Fruit fly (Drosophila melanogaster): ENCODE measurements around the gene Mt2.
A peak's percentile ranks its signal among the peaks of the same experiment; 100 is the strongest.

Gene Mt2

dm6 chr2L:12049133-12049532 lies 47.2 kb upstream of the Mt2 start, which contains the start of gene PLCXD (continued):
- TF ChIP-seq Rfx (GFP tag; IDR thresholded peaks at IDR 0.05): no peak
- no peak for TF ChIP-seq CG7839 (tag; optimal IDR thresholded peaks at IDR 0.05)
- peak; percentile 29 for TF ChIP-seq CG14710 (tag; optimal IDR thresholded peaks at IDR 0.05)
- TF ChIP-seq CG10431 (GFP tag; optimal IDR thresholded peaks at IDR 0.05): peak; percentile 53
- no peak for TF ChIP-seq trh (GFP tag; optimal IDR thresholded peaks at IDR 0.05)
- TF ChIP-seq Abd-B (GFP tag; optimal IDR thresholded peaks at IDR 0.05): no peak
- TF ChIP-seq crc (GFP tag; optimal IDR thresholded peaks at IDR 0.05): no peak
- TF ChIP-seq CG5180 (GFP tag; optimal IDR thresholded peaks at IDR 0.05): peak; percentile 91
- no peak for TF ChIP-seq so (GFP tag; IDR thresholded peaks at IDR 0.05)
- TF ChIP-seq CG9727 (GFP tag; optimal IDR thresholded peaks at IDR 0.05): no peak

DNA sequence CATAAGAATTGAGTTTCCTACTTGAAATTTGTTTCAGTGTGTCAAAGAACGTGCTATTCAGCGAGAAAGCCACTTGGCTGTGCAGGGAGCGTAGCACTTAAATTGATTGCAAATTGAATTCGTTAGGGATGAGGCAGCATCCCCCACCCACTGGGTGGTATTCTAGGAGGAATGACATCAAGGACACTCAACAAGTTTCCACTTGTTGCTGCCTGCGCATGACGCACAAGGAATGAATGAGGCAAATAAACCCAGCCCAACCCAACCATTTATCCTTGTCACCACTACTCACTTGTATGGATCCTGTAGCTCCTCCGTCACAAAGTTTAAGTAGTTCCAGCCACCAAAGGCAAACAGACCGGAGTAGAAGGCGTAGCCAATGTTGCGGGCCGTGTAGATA lies 43.0 kb upstream of the Mt2 start:
- TF ChIP-seq scrt (GFP tag; optimal IDR thresholded peaks at IDR 0.05) (peak; percentile 97), CG33557 (GFP tag; optimal IDR thresholded peaks at IDR 0.05) (no peak), CG15696 (tag; optimal IDR thresholded peaks at IDR 0.05) (no peak), pum (GFP tag; optimal IDR thresholded peaks at IDR 0.05) (no peak), Med (GFP tag) (peak; percentile 14)

DNA sequence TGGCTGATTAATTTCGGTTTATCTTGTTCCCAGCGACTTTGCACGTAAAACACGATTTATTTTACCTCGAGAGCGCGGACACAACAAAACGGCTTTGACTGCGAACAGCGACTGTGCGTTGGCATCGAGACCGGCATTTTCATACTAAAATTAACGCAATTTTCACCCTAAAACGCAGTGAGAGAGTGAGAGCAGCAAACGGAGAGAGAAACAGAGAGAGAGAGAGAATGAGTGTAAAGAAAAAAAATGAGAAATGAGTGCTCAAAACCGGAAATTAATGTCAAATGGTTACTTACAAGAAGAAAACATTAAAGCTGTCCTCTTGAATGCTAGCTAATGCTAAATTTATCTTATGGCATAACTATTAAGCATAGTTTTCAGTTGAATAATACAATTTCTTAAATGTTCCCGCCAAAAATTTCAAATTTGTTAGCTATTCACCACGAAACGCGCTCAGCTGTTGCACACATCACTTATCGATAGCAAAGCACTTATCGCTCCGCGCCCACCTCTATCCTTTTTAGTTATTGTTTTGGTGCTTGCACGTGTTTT lies 40.4 kb upstream of the Mt2 start, which contains the start of the genes JhI-21, RpL7-like and CG34164:
Gene JhI-21, minus strand, starts transcription at position 206 of the 552 bp plus-strand sequence.
Gene RpL7-like, plus strand, starts transcription at position 490 of the 552 bp plus-strand sequence.
Gene CG34164, plus strand, starts transcription at position 512 of the 552 bp plus-strand sequence.
- no peak for TF ChIP-seq CG2875 (GFP tag; optimal IDR thresholded peaks at IDR 0.05)
- peak; percentile 38; the same call in 1 of the 2 replicates for TF ChIP-seq CG4360 (GFP tag; IDR thresholded peaks at IDR 0.05)
- TF ChIP-seq E2f1 (GFP tag; IDR thresholded peaks at IDR 0.05): peak; percentile 19; the same call in 1 of the 2 replicates
- TF ChIP-seq CG3838 (GFP tag; optimal IDR thresholded peaks at IDR 0.05): no peak
- TF ChIP-seq Antp (GFP tag; optimal IDR thresholded peaks at IDR 0.05): no peak
- TF ChIP-seq CG14965 (GFP tag; optimal IDR thresholded peaks at IDR 0.05; ENCODE audit: borderline replicate concordance): no peak
- no peak for TF ChIP-seq CG1792 (GFP tag; optimal IDR thresholded peaks at IDR 0.05)
- no peak for TF ChIP-seq her (GFP tag; optimal IDR thresholded peaks at IDR 0.05)
- TF ChIP-seq stwl (tag; optimal IDR thresholded peaks at IDR 0.05): peak; percentile 32
- TF ChIP-seq sima (GFP tag; optimal IDR thresholded peaks at IDR 0.05): no peak
- TF ChIP-seq gcm (GFP tag; optimal IDR thresholded peaks at IDR 0.05): peak; percentile 24
- TF ChIP-seq CG9876 (GFP tag; optimal IDR thresholded peaks at IDR 0.05): no peak
- no peak for TF ChIP-seq CG12104 (GFP tag; optimal IDR thresholded peaks at IDR 0.05)
- no peak for TF ChIP-seq CG16815 (GFP tag; optimal IDR thresholded peaks at IDR 0.05)
- no peak for TF ChIP-seq fd3F (GFP tag; optimal IDR thresholded peaks at IDR 0.05)
- TF ChIP-seq mld (GFP tag; IDR thresholded peaks at IDR 0.05; ENCODE audit: partially characterized antibody): no peak
- no peak for TF ChIP-seq CrebB (tag; optimal IDR thresholded peaks at IDR 0.05)
- TF ChIP-seq amos (GFP tag; IDR thresholded peaks at IDR 0.05; ENCODE audit: partially characterized antibody): peak; percentile 70; the same call in 1 of the 2 replicates
- TF ChIP-seq pfk (GFP tag; optimal IDR thresholded peaks at IDR 0.05): no peak
- TF ChIP-seq CG9817 (tag; optimal IDR thresholded peaks at IDR 0.05): no peak
- TF ChIP-seq CG10274 (GFP tag; optimal IDR thresholded peaks at IDR 0.05): no peak
- TF ChIP-seq CG14710 (tag; optimal IDR thresholded peaks at IDR 0.05): peak; percentile 61
- TF ChIP-seq Hey (tag; optimal IDR thresholded peaks at IDR 0.05): no peak
- TF ChIP-seq CG10654 (GFP tag; optimal IDR thresholded peaks at IDR 0.05): no peak
- no peak for TF ChIP-seq Lpt (GFP tag; optimal IDR thresholded peaks at IDR 0.05)
- no peak for TF ChIP-seq prd (optimal IDR thresholded peaks at IDR 0.05)
- no peak for TF ChIP-seq prd (GFP tag; IDR thresholded peaks at IDR 0.05)
- no peak for TF ChIP-seq CG13296 (GFP tag; optimal IDR thresholded peaks at IDR 0.05)
- no peak for TF ChIP-seq CG5953 (GFP tag; IDR thresholded peaks at IDR 0.05)
- TF ChIP-seq CG4820 (GFP tag; optimal IDR thresholded peaks at IDR 0.05): no peak
- peak; percentile 56; the same call in 2 of the 3 replicates for TF ChIP-seq CG16813 (GFP tag; IDR thresholded peaks at IDR 0.05; ENCODE audit: partially characterized antibody)
- TF ChIP-seq gt (GFP tag; IDR thresholded peaks at IDR 0.05): no peak
- TF ChIP-seq CG2116 (GFP tag; optimal IDR thresholded peaks at IDR 0.05): peak; percentile 93
- peak; percentile 12 for TF ChIP-seq CG15073 (GFP tag; optimal IDR thresholded peaks at IDR 0.05)
